Fruit fly (Drosophila melanogaster) S2 (cell line): ENCODE results near the gene CG15643.

ENCODE experiments used
- CG8478 ChIP-seq: fragments of >200 bp; optimal IDR thresholded peaks from 2 replicates; lab custom pipeline; 2018
- CTCF ChIP-seq, 2 experiments: fragments of >200 bp; optimal IDR thresholded peaks; 2 replicates each; lab custom pipeline; 2018

dm6 chrX:15618953-15619630 lies 47.1 kb upstream of the CG15643 start:
- TF ChIP-seq CG8478 (lab: Kevin White, UChicago), result no peak
- no peak for TF ChIP-seq CTCF (optimal IDR thresholded peaks at IDR 0.05; lab: Kevin White, UChicago)
